Worm (Caenorhabditis elegans): Measurements from ENCODE around the gene clec-8.

The clec-8 gene

DNA sequence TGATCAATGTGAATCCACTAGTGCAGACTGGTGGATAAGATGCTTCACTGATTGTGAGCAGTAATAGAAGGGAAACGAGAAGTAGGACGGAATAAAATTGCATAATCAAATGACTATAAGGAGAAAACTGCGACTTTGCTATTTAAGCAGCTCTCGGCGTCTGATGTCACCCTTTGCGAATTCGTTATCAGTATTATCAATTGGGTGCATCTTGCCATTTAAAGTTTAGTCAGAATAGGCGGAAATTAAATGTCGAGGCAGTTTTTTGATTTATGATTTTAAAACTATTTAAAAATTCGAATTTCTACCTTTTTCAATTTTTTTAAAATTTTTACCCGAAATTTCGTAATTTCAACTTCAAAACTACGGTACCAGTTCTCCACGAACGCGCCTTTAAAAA, 3.1 kb upstream of the clec-8 start, which contains the start of gene clec-4:
Gene clec-4, minus strand, starts transcription at position 162 of the 400 bp plus-strand sequence.
- TF ChIP-seq mab-5 (tag; optimal IDR thresholded peaks at IDR 0.05) (no peak), unc-62 (GFP tag; optimal IDR thresholded peaks at IDR 0.05) (no peak), lsy-2 (tag; optimal IDR thresholded peaks at IDR 0.05) (no peak), nhr-2 (tag; optimal IDR thresholded peaks at IDR 0.05) (no peak), lin-32 (GFP tag; optimal IDR thresholded peaks at IDR 0.05) (no peak), mep-1 (tag; optimal IDR thresholded peaks at IDR 0.05) (no peak), nhr-76 (tag; optimal IDR thresholded peaks at IDR 0.05) (no peak), drap-1 (GFP tag; optimal IDR thresholded peaks at IDR 0.05) (no peak), elt-1 (tag; optimal IDR thresholded peaks at IDR 0.05; ENCODE audit: borderline replicate concordance, insufficient read depth) (no peak), blmp-1 (tag; optimal IDR thresholded peaks at IDR 0.05) (no peak), sem-2 (GFP tag; optimal IDR thresholded peaks at IDR 0.05) (no peak), ceh-39 (tag; optimal IDR thresholded peaks at IDR 0.05) (no peak), unc-120 (tag; optimal IDR thresholded peaks at IDR 0.05; ENCODE audit: poor library complexity, severe bottlenecking) (no peak), nhr-28 (tag; optimal IDR thresholded peaks at IDR 0.05) (no peak)

ce11 chrII:12574668-12575067, 3.2 kb downstream of the clec-8 start, which contains the start of gene Y38E10A.3:
Gene Y38E10A.3, minus strand, starts transcription at chrII:12574768.
- no peak for TF ChIP-seq pha-4 (tag; optimal IDR thresholded peaks at IDR 0.05)
- no peak for TF ChIP-seq ceh-83 (GFP tag; optimal IDR thresholded peaks at IDR 0.05)
- no peak for TF ChIP-seq nhr-12 (tag; optimal IDR thresholded peaks at IDR 0.05)
- TF ChIP-seq ham-2 (GFP tag; optimal IDR thresholded peaks at IDR 0.05) = no peak
- TF ChIP-seq sptf-1 (tag; optimal IDR thresholded peaks at IDR 0.05) = no peak
- no peak for TF ChIP-seq M03D4.4 (tag; optimal IDR thresholded peaks at IDR 0.05)
- TF ChIP-seq snpc-4 (tag; optimal IDR thresholded peaks at IDR 0.05) = no peak

DNA sequence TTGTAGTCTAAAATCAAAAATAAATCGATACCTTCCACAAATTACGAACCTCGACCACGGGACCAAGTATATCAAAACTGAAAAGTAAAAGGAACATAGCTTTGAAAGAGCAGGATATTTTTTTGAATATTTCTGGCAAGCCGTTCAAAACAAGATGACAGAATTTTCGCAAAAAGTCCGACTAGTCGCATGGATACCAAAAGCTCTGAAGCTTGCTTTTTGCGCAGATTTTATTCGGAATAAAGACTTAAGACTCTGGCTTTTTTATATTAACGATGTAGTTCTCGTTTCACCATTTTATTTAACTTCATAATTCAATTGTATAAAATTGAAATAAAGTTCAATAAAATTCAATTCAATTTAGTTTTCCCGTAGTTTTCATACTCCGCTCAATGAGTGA, 4.3 kb downstream of the clec-8 start, which contains the start of gene Y38E10A.2:
Gene Y38E10A.2, minus strand, starts transcription at position 101 of the 400 bp plus-strand sequence.
- TF ChIP-seq tbx-8 (GFP tag; optimal IDR thresholded peaks at IDR 0.05) (no peak), mep-1 (tag; optimal IDR thresholded peaks at IDR 0.05) (no peak), nhr-12 (tag; optimal IDR thresholded peaks at IDR 0.05) (no peak), ces-1 (GFP tag; optimal IDR thresholded peaks at IDR 0.05) (no peak), hlh-1 (tag; optimal IDR thresholded peaks at IDR 0.05) (no peak), ceh-83 (GFP tag; optimal IDR thresholded peaks at IDR 0.05) (no peak), lin-13 (tag; optimal IDR thresholded peaks at IDR 0.05) (no peak), nhr-76 (tag; optimal IDR thresholded peaks at IDR 0.05) (no peak)

DNA sequence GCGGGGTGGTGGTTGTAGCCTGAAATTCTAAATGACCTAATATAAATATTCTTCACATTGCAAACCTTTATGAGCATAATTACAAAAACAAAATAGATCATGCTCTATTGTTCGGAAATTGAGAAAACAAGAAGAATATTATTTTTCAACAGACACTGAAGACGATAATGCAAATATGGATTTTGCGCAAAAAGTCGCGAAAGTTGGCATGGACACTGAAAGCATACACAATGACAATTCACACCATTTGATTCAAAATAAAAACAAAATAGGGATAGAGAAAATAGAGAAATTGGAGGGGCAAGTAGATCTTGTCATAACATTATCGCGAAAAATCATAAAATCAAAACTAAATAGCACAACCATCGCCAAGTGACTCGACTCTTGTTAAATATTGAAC, 5.1 kb downstream of the clec-8 start, which contains the start of gene Y38E10A.35:
Gene Y38E10A.35, minus strand, starts transcription at position 101 of the 400 bp plus-strand sequence.
- TF ChIP-seq hlh-1 (tag; optimal IDR thresholded peaks at IDR 0.05) = no peak
- no peak for TF ChIP-seq lin-13 (tag; optimal IDR thresholded peaks at IDR 0.05)
- no peak for TF ChIP-seq elt-1 (tag; optimal IDR thresholded peaks at IDR 0.05; ENCODE audit: borderline replicate concordance, insufficient read depth)
- TF ChIP-seq ztf-11 (tag; optimal IDR thresholded peaks at IDR 0.05) = no peak
- TF ChIP-seq M03D4.4 (tag; optimal IDR thresholded peaks at IDR 0.05) = no peak
- TF ChIP-seq tbx-8 (GFP tag; optimal IDR thresholded peaks at IDR 0.05) = no peak
- no peak for TF ChIP-seq nhr-237 (tag; optimal IDR thresholded peaks at IDR 0.05)
- TF ChIP-seq mab-5 (tag; optimal IDR thresholded peaks at IDR 0.05) = no peak
- TF ChIP-seq drap-1 (GFP tag; optimal IDR thresholded peaks at IDR 0.05) = no peak
- no peak for TF ChIP-seq nhr-28 (tag; optimal IDR thresholded peaks at IDR 0.05)
- no peak for TF ChIP-seq sptf-1 (tag; optimal IDR thresholded peaks at IDR 0.05)
- TF ChIP-seq flh-1 (GFP tag; optimal IDR thresholded peaks at IDR 0.05) = no peak
- no peak for TF ChIP-seq ceh-39 (tag; optimal IDR thresholded peaks at IDR 0.05)
- no peak for TF ChIP-seq blmp-1 (tag; optimal IDR thresholded peaks at IDR 0.05)

DNA sequence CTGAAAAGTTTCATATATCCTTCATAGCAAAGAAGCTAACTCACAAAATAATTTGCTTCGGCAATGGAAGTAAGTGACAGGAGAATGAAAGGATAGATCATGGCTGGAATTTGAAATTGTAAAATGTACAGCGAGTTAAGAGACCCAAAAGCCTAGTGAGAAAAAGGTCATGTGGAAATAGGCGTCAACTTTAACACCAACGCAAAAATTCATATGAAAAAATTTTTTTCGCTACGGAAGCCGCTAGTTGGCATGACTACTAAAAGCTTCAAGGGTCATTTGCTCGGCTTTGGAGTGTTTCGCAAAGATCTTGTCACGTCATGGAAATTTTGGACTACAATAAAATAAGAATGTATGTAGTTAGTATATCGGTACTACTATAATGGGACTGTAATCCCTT, 7.3 kb downstream of the clec-8 start, which contains the start of gene Y38E10A.1:
Gene Y38E10A.1, minus strand, starts transcription at position 101 of the 400 bp plus-strand sequence.
- TF ChIP-seq unc-120 (tag; optimal IDR thresholded peaks at IDR 0.05; ENCODE audit: poor library complexity, severe bottlenecking) (no peak), nhr-2 (tag; optimal IDR thresholded peaks at IDR 0.05) (no peak), hlh-1 (tag; optimal IDR thresholded peaks at IDR 0.05) (no peak), ceh-43 (GFP tag; optimal IDR thresholded peaks at IDR 0.05) (no peak), mab-5 (tag; optimal IDR thresholded peaks at IDR 0.05) (no peak), nhr-237 (tag; optimal IDR thresholded peaks at IDR 0.05) (no peak), ceh-39 (tag; optimal IDR thresholded peaks at IDR 0.05) (no peak), sem-2 (GFP tag; optimal IDR thresholded peaks at IDR 0.05) (no peak), mls-2 (tag; optimal IDR thresholded peaks at IDR 0.05) (no peak), blmp-1 (tag; optimal IDR thresholded peaks at IDR 0.05) (no peak), ztf-11 (tag; optimal IDR thresholded peaks at IDR 0.05) (no peak), ces-1 (GFP tag; optimal IDR thresholded peaks at IDR 0.05) (no peak), nhr-76 (tag; optimal IDR thresholded peaks at IDR 0.05) (no peak), elt-3 (tag; optimal IDR thresholded peaks at IDR 0.05) (no peak), lin-13 (tag; optimal IDR thresholded peaks at IDR 0.05) (no peak), sptf-1 (tag; optimal IDR thresholded peaks at IDR 0.05) (no peak)
